Worm (Caenorhabditis elegans) whole organism, midembryonic: Measurements from ENCODE around the gene Y48A6C.8.

ENCODE experiments used
- flt-1 ChIP-seq: fragments of 200-800 bp; sonication (Bioruptor generic); IDR thresholded peaks from 2 replicates; pipeline ENCODE4 v1.3.6; 2022; ENCODE audit warnings: missing genetic modification characterization, missing compliant biosample characterization
- klf-2 ChIP-seq: fragments of 200-800 bp; sonication (Bioruptor generic); conservative IDR thresholded peaks from 2 replicates; pipeline ENCODE4 v1.3.6; 2022; ENCODE audit warnings: missing genetic modification reagents, missing genetic modification characterization, missing compliant biosample characterization
- ref-1 ChIP-seq: fragments of 200-800 bp; sonication (Bioruptor generic); conservative IDR thresholded peaks from 2 replicates; pipeline ENCODE4 v1.3.6; 2022; ENCODE audit warnings: missing genetic modification reagents, missing genetic modification characterization, missing compliant biosample characterization
- tab-1 ChIP-seq: fragments of 200-800 bp; sonication (Bioruptor generic); IDR thresholded peaks from 2 replicates; pipeline ENCODE4 v1.3.6; 2022; ENCODE audit warnings: missing genetic modification characterization, missing compliant biosample characterization

DNA sequence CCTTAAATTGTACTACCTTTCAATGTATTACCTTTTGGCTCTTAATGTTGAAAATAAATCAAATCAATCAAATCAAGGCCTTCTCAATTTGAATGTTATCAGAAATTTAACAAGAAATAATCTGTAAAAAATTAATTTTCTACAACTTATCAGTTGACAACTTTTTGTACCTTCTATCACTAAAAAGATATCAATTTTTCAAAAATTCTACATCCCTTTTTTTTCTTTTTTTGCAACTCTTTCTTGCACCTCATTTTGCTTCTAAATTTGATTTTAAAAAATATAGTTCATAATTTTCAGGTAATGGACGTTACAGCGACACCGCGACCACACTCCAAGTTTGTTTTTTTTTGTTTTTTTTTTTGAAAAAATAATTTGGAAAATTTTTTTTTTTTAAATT lies 39.2 kb downstream of the Y48A6C.8 start, which contains the start of gene W09D6.5:
- TF ChIP-seq tab-1 (GFP tag; lab: Robert Waterston, UW) (no peak), flt-1 (no peak), ref-1 (GFP tag; lab: Robert Waterston, UW) (no peak), klf-2 (GFP tag; lab: Robert Waterston, UW) (no peak)
